Worm (Caenorhabditis elegans): ENCODE data around the gene bath-42.

Gene bath-42

ce11 chrIII:8201117-8201516 is 37.9 kb upstream of the bath-42 start, which contains the start of gene unc-36:
unc-36 (minus strand) TSS chrIII:8201217.
- TF ChIP-seq sma-9 (GFP tag; optimal IDR thresholded peaks at IDR 0.05): no peak
- no peak for TF ChIP-seq sma-9 (tag; optimal IDR thresholded peaks at IDR 0.05)
- TF ChIP-seq R02D3.7 (tag; optimal IDR thresholded peaks at IDR 0.05): no peak
- no peak for TF ChIP-seq ama-1 (optimal IDR thresholded peaks at IDR 0.05)

DNA sequence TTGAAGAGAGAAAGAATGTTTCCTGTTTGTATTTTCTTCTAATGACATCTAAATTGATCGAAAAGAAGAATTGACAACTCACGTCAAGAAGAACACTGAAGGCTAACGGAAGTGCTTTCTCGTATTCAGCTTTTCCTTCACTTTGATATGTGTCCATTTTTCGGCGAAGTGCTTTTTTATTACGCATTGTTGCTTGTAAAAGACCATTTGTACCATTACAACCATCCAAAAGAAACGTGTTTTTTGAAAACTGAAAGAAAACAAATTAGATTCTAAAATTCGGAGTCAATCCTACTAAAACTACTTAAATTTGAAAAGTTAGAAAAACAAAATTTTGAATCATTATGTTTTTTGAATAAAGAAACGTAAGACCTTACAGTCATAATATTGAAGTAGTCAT is 35.9 kb upstream of the bath-42 start:
- no peak for TF ChIP-seq sma-9 (GFP tag; optimal IDR thresholded peaks at IDR 0.05)
- TF ChIP-seq sma-9 (tag; optimal IDR thresholded peaks at IDR 0.05): no peak
- TF ChIP-seq egl-27 (tag; optimal IDR thresholded peaks at IDR 0.05): no peak
- no peak for TF ChIP-seq ztf-4 (tag; optimal IDR thresholded peaks at IDR 0.05)
- no peak for TF ChIP-seq fos-1 (tag; optimal IDR thresholded peaks at IDR 0.05)
- no peak for TF ChIP-seq blmp-1 (tag; optimal IDR thresholded peaks at IDR 0.05; ENCODE audit: insufficient read depth)
- no peak for TF ChIP-seq nhr-11 (tag; optimal IDR thresholded peaks at IDR 0.05)
- TF ChIP-seq mdl-1 (tag; optimal IDR thresholded peaks at IDR 0.05): no peak
- TF ChIP-seq elt-1 (tag; optimal IDR thresholded peaks at IDR 0.05): no peak
- TF ChIP-seq peb-1 (tag; optimal IDR thresholded peaks at IDR 0.05): no peak
- no peak for TF ChIP-seq sem-4 (tag; optimal IDR thresholded peaks at IDR 0.05)
- no peak for TF ChIP-seq snpc-4 (tag; optimal IDR thresholded peaks at IDR 0.05)
- no peak for TF ChIP-seq ztf-11 (tag; optimal IDR thresholded peaks at IDR 0.05)
- no peak for TF ChIP-seq unc-62 (GFP tag; optimal IDR thresholded peaks at IDR 0.05)
- TF ChIP-seq aly-2 (tag; optimal IDR thresholded peaks at IDR 0.05): no peak
- no peak for TF ChIP-seq crh-2 (tag; optimal IDR thresholded peaks at IDR 0.05)
- TF ChIP-seq sma-3 (GFP tag; optimal IDR thresholded peaks at IDR 0.05): no peak

- TF ChIP-seq nhr-237 (tag; optimal IDR thresholded peaks at IDR 0.05): no peak
- TF ChIP-seq elt-3 (tag; optimal IDR thresholded peaks at IDR 0.05): no peak
- no peak for TF ChIP-seq dmd-4 (tag; optimal IDR thresholded peaks at IDR 0.05)
- TF ChIP-seq nhr-10 (tag; optimal IDR thresholded peaks at IDR 0.05): no peak
- TF ChIP-seq lin-39 (tag; optimal IDR thresholded peaks at IDR 0.05): no peak
- no peak for TF ChIP-seq R02D3.7 (tag; optimal IDR thresholded peaks at IDR 0.05)
- no peak for TF ChIP-seq nhr-129 (tag; optimal IDR thresholded peaks at IDR 0.05)
- TF ChIP-seq peb-1 (tag; optimal IDR thresholded peaks at IDR 0.05): no peak
- no peak for TF ChIP-seq lsy-2 (tag; optimal IDR thresholded peaks at IDR 0.05)
- TF ChIP-seq nhr-12 (tag; optimal IDR thresholded peaks at IDR 0.05): no peak
- no peak for TF ChIP-seq unc-62 (GFP tag; optimal IDR thresholded peaks at IDR 0.05)
- TF ChIP-seq ama-1 (optimal IDR thresholded peaks at IDR 0.05): no peak
- no peak for TF ChIP-seq crh-2 (tag; optimal IDR thresholded peaks at IDR 0.05)
- TF ChIP-seq mbf-1 (tag; optimal IDR thresholded peaks at IDR 0.05): no peak
- no peak for TF ChIP-seq ztf-4 (tag; optimal IDR thresholded peaks at IDR 0.05)
- TF ChIP-seq zag-1 (tag; optimal IDR thresholded peaks at IDR 0.05): no peak
- no peak for TF ChIP-seq nhr-6 (tag; optimal IDR thresholded peaks at IDR 0.05)
- no peak for TF ChIP-seq C34F6.9 (tag; optimal IDR thresholded peaks at IDR 0.05)
- TF ChIP-seq sma-9 (GFP tag; optimal IDR thresholded peaks at IDR 0.05): no peak
- TF ChIP-seq sma-9 (tag; optimal IDR thresholded peaks at IDR 0.05): no peak
- TF ChIP-seq nhr-21 (tag; optimal IDR thresholded peaks at IDR 0.05): no peak
Observed at ce11 chrIII:8191695-8192094, 28.5 kb upstream of the bath-42 start, which contains the start of gene C50C3.1. C50C3.1 (plus strand) TSS chrIII:8191995.

- TF ChIP-seq mbf-1 (tag; optimal IDR thresholded peaks at IDR 0.05) (no peak), alr-1 (tag; optimal IDR thresholded peaks at IDR 0.05) (no peak), ztf-4 (tag; optimal IDR thresholded peaks at IDR 0.05) (no peak), lin-13 (GFP tag; optimal IDR thresholded peaks at IDR 0.05) (no peak), sem-4 (tag; optimal IDR thresholded peaks at IDR 0.05) (no peak), F13H6.1 (tag; optimal IDR thresholded peaks at IDR 0.05) (no peak), nhr-129 (tag; optimal IDR thresholded peaks at IDR 0.05) (no peak), ceh-16 (tag; optimal IDR thresholded peaks at IDR 0.05) (no peak), lsy-2 (tag; optimal IDR thresholded peaks at IDR 0.05) (no peak), nhr-6 (tag; optimal IDR thresholded peaks at IDR 0.05) (no peak), Y55F3AM.14 (GFP tag; optimal IDR thresholded peaks at IDR 0.05) (no peak), mab-5 (tag; optimal IDR thresholded peaks at IDR 0.05) (no peak), C34F6.9 (tag; optimal IDR thresholded peaks at IDR 0.05) (no peak), nhr-25 (tag; optimal IDR thresholded peaks at IDR 0.05) (no peak), sma-9 (GFP tag; optimal IDR thresholded peaks at IDR 0.05) (no peak), sma-9 (tag; optimal IDR thresholded peaks at IDR 0.05) (no peak), dmd-4 (tag; optimal IDR thresholded peaks at IDR 0.05) (no peak)
Observed at ce11 chrIII:8190505-8190904, 27.3 kb upstream of the bath-42 start, which contains the start of gene C50C3.19. C50C3.19 (plus strand) TSS chrIII:8190805.
